Fruit fly (Drosophila melanogaster) whole organism, embryonic: ENCODE measurements around the gene CG5050.

Experiments used
- Asciz ChIP-seq: fragments of 200-800 bp; sonication (Bioruptor generic); optimal IDR thresholded peaks from 2 replicates; lab custom pipeline; 2017; ENCODE audit warnings: missing biosample characterization, mild to moderate bottlenecking, missing genetic modification characterization, missing genetic modification reagents
- CG10366 ChIP-seq: fragments of 200-800 bp; sonication (Bioruptor generic); IDR thresholded peaks from 2 replicates; pipeline ENCODE4 v1.3.6; 2022; ENCODE audit warnings: missing biosample characterization, missing genetic modification characterization
- HLH4C ChIP-seq: fragments of 200-800 bp; sonication (Bioruptor generic); IDR thresholded peaks from 3 replicates; pipeline ENCODE4 v1.3.6; 2022; ENCODE audit warnings: missing biosample characterization, missing genetic modification characterization; ENCODE audit not compliant: partially characterized antibody
- YL-1 ChIP-seq: fragments of 200-800 bp; sonication (Bioruptor generic); optimal IDR thresholded peaks from 3 replicates; lab custom pipeline; 2017; ENCODE audit warnings: missing biosample characterization, mild to moderate bottlenecking, missing genetic modification characterization
- caup ChIP-seq: fragments of 200-800 bp; sonication (Bioruptor generic); optimal IDR thresholded peaks from 3 replicates; lab custom pipeline; 2017; ENCODE audit warnings: missing biosample characterization, mild to moderate bottlenecking, missing genetic modification characterization, moderate library complexity; ENCODE audit not compliant: severe bottlenecking
- gfzf ChIP-seq: fragments of 200-800 bp; sonication (Bioruptor generic); optimal IDR thresholded peaks from 2 replicates; lab custom pipeline; 2016; ENCODE audit warnings: missing biosample characterization, mild to moderate bottlenecking, missing genetic modification characterization, moderate library complexity
- tna ChIP-seq: fragments of 200-800 bp; sonication (Bioruptor generic); IDR thresholded peaks from 2 replicates; pipeline ENCODE4 v1.3.6; 2022; ENCODE audit warnings: missing biosample characterization, missing genetic modification characterization; ENCODE audit not compliant: partially characterized antibody
- yki ChIP-seq: fragments of >200 bp; optimal IDR thresholded peaks from 3 replicates; lab custom pipeline; 2018

- TF ChIP-seq caup (GFP tag; lab: Kevin White, UChicago) (no peak), YL-1 (GFP tag; lab: Kevin White, UChicago) (no peak), tna (GFP tag; lab: Robert Waterston, UW) (no peak), CG10366 (GFP tag; lab: Robert Waterston, UW) (no peak), HLH4C (GFP tag; lab: Robert Waterston, UW) (no peak), gfzf (GFP tag; lab: Kevin White, UChicago) (no peak), Asciz (GFP tag; lab: Kevin White, UChicago) (no peak), yki (no peak)
These were observed 18.8 kb downstream of the CG5050 start, which contains the start of gene Sgt for dm6 chr2L:17471524-17471923.
